Worm (Caenorhabditis elegans): ENCODE data around the gene unc-36.

DNA sequence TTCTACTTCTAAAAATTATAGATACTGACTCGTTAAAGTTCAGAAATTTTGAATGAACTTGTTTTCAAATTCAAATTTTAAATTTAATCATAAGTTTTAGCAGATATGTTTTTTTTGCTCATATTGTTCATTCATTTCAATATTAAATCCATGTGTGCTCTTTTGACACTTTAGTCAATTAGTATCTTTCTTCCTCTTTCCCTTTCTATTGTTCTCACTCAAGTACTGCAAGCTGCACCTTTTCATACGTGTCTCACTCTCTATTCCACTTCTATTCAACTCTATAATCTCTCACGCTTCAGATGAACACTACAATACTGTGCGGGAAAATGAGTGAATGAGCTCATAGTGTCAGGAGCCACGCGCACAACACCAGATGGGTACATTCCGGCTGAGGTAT lies 16.9 kb upstream of the unc-36 start, which contains the start of gene C30A5.16:
- TF ChIP-seq zip-8 (tag; optimal IDR thresholded peaks at IDR 0.05) (no peak), pha-4 (tag; optimal IDR thresholded peaks at IDR 0.05) (no peak), elt-3 (tag; optimal IDR thresholded peaks at IDR 0.05) (no peak), mab-5 (tag; optimal IDR thresholded peaks at IDR 0.05) (no peak), snpc-4 (tag; optimal IDR thresholded peaks at IDR 0.05) (no peak), lin-32 (GFP tag; optimal IDR thresholded peaks at IDR 0.05) (no peak), ztf-11 (tag; optimal IDR thresholded peaks at IDR 0.05) (no peak)
